Fruit fly (Drosophila melanogaster) whole organism, prepupa: ENCODE results near the gene CG15458.
A peak's percentile ranks its signal among the peaks of the same experiment; 100 is the strongest.

Experiments used
- CG10669 ChIP-seq: fragments of 200-800 bp; sonication (Bioruptor generic); optimal IDR thresholded peaks from 3 replicates; lab custom pipeline; 2018; ENCODE audit warnings: missing biosample characterization, mild to moderate bottlenecking, missing genetic modification characterization, moderate library complexity
- CG15336 ChIP-seq: fragments of 200-800 bp; sonication (Bioruptor generic); IDR thresholded peaks from 2 replicates; pipeline ENCODE4 v1.3.6; 2022; ENCODE audit warnings: missing biosample characterization, missing genetic modification characterization
- CG3032 ChIP-seq: fragments of 200-800 bp; optimal IDR thresholded peaks from 2 replicates; lab custom pipeline; 2019; ENCODE audit warnings: missing biosample characterization, mild to moderate bottlenecking, missing genetic modification characterization, moderate library complexity
- CG8319 ChIP-seq: fragments of 200-800 bp; sonication (Bioruptor generic); optimal IDR thresholded peaks from 3 replicates; lab custom pipeline; 2016; ENCODE audit warnings: missing biosample characterization, missing genetic modification characterization
- Lpt ChIP-seq: fragments of 200-800 bp; sonication (Bioruptor generic); optimal IDR thresholded peaks from 3 replicates; lab custom pipeline; 2016; ENCODE audit warnings: missing biosample characterization, missing genetic modification characterization
- Sox15 ChIP-seq: fragments of 200-800 bp; sonication (Bioruptor generic); optimal IDR thresholded peaks from 3 replicates; lab custom pipeline; 2016; ENCODE audit warnings: missing biosample characterization, missing genetic modification characterization
- esn ChIP-seq: fragments of 200-800 bp; sonication (Bioruptor generic); optimal IDR thresholded peaks from 2 replicates; lab custom pipeline; 2016; ENCODE audit warnings: missing biosample characterization, mild to moderate bottlenecking, missing genetic modification characterization, moderate library complexity
- fd59A ChIP-seq: fragments of 200-800 bp; sonication (Bioruptor generic); optimal IDR thresholded peaks from 2 replicates; lab custom pipeline; 2017; ENCODE audit warnings: missing biosample characterization, mild to moderate bottlenecking, missing genetic modification characterization, missing genetic modification reagents
- net ChIP-seq: fragments of 200-800 bp; sonication (Bioruptor generic); optimal IDR thresholded peaks from 3 replicates; lab custom pipeline; 2016; ENCODE audit warnings: missing biosample characterization, missing genetic modification characterization
- svp ChIP-seq: fragments of 200-800 bp; sonication (Bioruptor generic); peaks from one replicate; lab custom pipeline; 2016; ENCODE audit warnings: missing biosample characterization, missing genetic modification characterization

DNA sequence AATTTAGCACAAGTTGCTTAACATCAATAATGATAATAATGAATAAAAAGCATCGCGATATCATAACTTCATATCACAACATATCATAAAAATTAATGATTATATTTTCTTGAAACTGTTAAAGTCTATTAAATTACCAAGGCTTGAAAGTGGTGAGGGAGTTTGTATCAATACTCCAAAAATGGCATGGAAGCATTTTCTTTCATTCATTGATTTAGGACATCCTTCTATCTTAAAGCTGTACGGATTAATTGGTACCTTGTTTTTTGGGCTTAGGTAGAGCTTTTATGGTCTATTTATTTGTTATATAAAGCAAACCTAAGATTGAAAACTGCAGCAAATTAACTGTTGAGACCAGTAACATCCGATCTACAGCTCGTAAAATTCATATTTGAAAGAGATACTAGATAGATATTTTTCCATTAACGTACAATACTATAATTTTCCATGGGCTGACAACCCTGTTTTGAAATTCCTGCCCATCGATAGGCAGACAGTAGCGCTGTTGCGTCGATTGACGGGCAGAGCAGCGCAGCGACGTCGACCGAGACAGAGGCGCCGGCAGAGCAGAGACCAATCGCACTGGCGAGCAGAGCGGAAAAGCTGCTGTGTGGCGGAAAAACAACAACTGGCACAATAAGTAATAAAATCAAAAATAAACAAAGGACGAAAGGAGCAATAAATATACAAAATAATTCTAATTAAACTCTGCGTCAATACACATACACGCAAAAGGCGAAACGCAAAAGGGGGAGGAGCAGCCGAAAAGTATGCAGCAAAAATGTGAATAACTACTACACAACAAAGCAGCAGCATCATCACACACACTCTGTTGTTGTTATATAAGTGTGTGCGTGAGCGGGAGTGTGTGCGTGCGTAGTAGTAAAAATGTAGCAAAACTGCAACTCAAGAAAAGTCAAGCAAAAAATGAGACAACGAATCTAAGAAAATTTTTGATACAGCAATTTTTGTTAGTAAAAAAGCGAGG lies 19.6 kb upstream of the CG15458 start, which contains the start of gene CG1695:
- TF ChIP-seq CG10669 (GFP tag; lab: Kevin White, UChicago) = no peak
- 0 out of 2 replicates have a peak, but pooled peaks have one; percentile 7 for TF ChIP-seq CG15336 (GFP tag; lab: Robert Waterston, UW)
- TF ChIP-seq fd59A = no peak
- TF ChIP-seq net (GFP tag; lab: Kevin White, UChicago) = no peak
- no peak for TF ChIP-seq CG3032 (tag; lab: Kevin White, UChicago)
- TF ChIP-seq Sox15 = no peak
- peak; percentile 18 for TF ChIP-seq esn (GFP tag; lab: Kevin White, UChicago)
- TF ChIP-seq Lpt = no peak
- peak; percentile 69 for TF ChIP-seq svp (GFP tag; lab: Kevin White, UChicago)
- no peak for TF ChIP-seq CG8319
